Worm (Caenorhabditis elegans) whole organism, young adult: ENCODE measurements around the gene Y57E12AL.6.

Experiments used
- B0336.3 ChIP-seq: fragments of 200-800 bp; sonication (Bioruptor generic); IDR thresholded peaks from 2 replicates; pipeline ENCODE4 v1.3.6; 2022; ENCODE audit warnings: missing genetic modification characterization, missing compliant biosample characterization
- F10E7.11 ChIP-seq: sonication (generic microtip); optimal IDR thresholded peaks from 2 replicates; lab custom pipeline; 2017; ENCODE audit warnings: mild to moderate bottlenecking, missing genetic modification characterization, moderate library complexity, missing compliant biosample characterization
- F23B12.7 ChIP-seq: sonication (generic microtip); optimal IDR thresholded peaks from 2 replicates; lab custom pipeline; 2017; ENCODE audit warnings: missing genetic modification characterization, mild to moderate bottlenecking, missing compliant biosample characterization, antibody characterized with exemption, moderate library complexity; ENCODE audit not compliant: insufficient read depth
- F57C9.4 ChIP-seq: sonication (generic microtip); optimal IDR thresholded peaks from 2 replicates; lab custom pipeline; 2017; ENCODE audit warnings: mild to moderate bottlenecking, missing genetic modification characterization, missing compliant biosample characterization
- K11D2.4 ChIP-seq: fragments of 200-800 bp; sonication (Bioruptor generic); IDR thresholded peaks from 2 replicates; pipeline ENCODE4 v1.3.6; 2022; ENCODE audit warnings: missing genetic modification reagents, missing genetic modification characterization, missing compliant biosample characterization
- K12H6.12 ChIP-seq: fragments of 200-800 bp; sonication (Bioruptor generic); optimal IDR thresholded peaks from 2 replicates; lab custom pipeline; 2018; ENCODE audit warnings: mild to moderate bottlenecking, missing genetic modification characterization, missing compliant biosample characterization
- T26A5.8 ChIP-seq: sonication (generic microtip); optimal IDR thresholded peaks from 2 replicates; lab custom pipeline; 2016; ENCODE audit warnings: missing genetic modification characterization, missing compliant biosample characterization
- Y53F4B.3 ChIP-seq: fragments of 200-800 bp; sonication (Bioruptor generic); IDR thresholded peaks from 2 replicates; pipeline ENCODE4 v1.3.6; 2022; ENCODE audit warnings: missing genetic modification reagents, missing genetic modification characterization, missing compliant biosample characterization
- Y67H2A.10 ChIP-seq: fragments of 200-800 bp; sonication (Bioruptor generic); conservative IDR thresholded peaks from 2 replicates; pipeline ENCODE4 v1.3.6; 2022; ENCODE audit warnings: missing genetic modification reagents, missing genetic modification characterization, missing compliant biosample characterization
- aptf-2 ChIP-seq: fragments of 200-800 bp; sonication (Bioruptor generic); conservative IDR thresholded peaks from 2 replicates; pipeline ENCODE4 v1.3.6; 2022; ENCODE audit warnings: missing genetic modification reagents, missing genetic modification characterization, missing compliant biosample characterization
- aptf-3 ChIP-seq: fragments of 200-800 bp; sonication (Bioruptor generic); IDR thresholded peaks from 2 replicates; pipeline ENCODE4 v1.3.6; 2022; ENCODE audit warnings: missing genetic modification characterization, missing compliant biosample characterization
- cebp-1 ChIP-seq, 2 experiments: fragments of 200-800 bp in 1 of 2; sonication (Bioruptor generic) in 1 of 2; sonication (generic microtip) in 1 of 2; IDR thresholded peaks in 1 of 2; optimal IDR thresholded peaks in 1 of 2; 2 replicates each; pipeline versions ENCODE4 v1.3.6 to Lab custom; 2017 to 2022; ENCODE audit warnings: missing compliant biosample characterization in 2 of 2, missing genetic modification characterization in 2 of 2, mild to moderate bottlenecking in 1 of 2, missing genetic modification reagents in 1 of 2, moderate library complexity in 1 of 2
- ceh-58 ChIP-seq: fragments of 200-800 bp; sonication (Bioruptor generic); IDR thresholded peaks from 2 replicates; pipeline ENCODE4 v1.3.6; 2022; ENCODE audit warnings: missing genetic modification characterization, missing compliant biosample characterization
- ceh-79 ChIP-seq: sonication (generic microtip); optimal IDR thresholded peaks from 2 replicates; lab custom pipeline; 2017; ENCODE audit warnings: mild to moderate bottlenecking, missing genetic modification characterization, missing compliant biosample characterization
- ceh-91 ChIP-seq: fragments of 200-800 bp; sonication (Bioruptor generic); IDR thresholded peaks from 2 replicates; pipeline ENCODE4 v1.3.6; 2022; ENCODE audit warnings: missing genetic modification reagents, missing genetic modification characterization, missing compliant biosample characterization
- dpl-1 ChIP-seq: fragments of 150-350 bp; optimal IDR thresholded peaks from 2 replicates; lab custom pipeline; 2014; ENCODE audit warnings: missing biosample characterization, missing genetic modification reagents, missing genetic modification characterization
- efl-1 ChIP-seq: fragments of 150-350 bp; optimal IDR thresholded peaks from 2 replicates; lab custom pipeline; 2014; ENCODE audit warnings: missing biosample characterization, missing genetic modification reagents, missing genetic modification characterization
- egl-18 ChIP-seq: fragments of 200-800 bp; sonication (Bioruptor generic); IDR thresholded peaks from 2 replicates; pipeline ENCODE4 v1.3.6; 2022; ENCODE audit warnings: missing genetic modification reagents, missing genetic modification characterization, missing compliant biosample characterization
- egrh-3 ChIP-seq: fragments of 200-800 bp; sonication (Bioruptor generic); IDR thresholded peaks from 2 replicates; pipeline ENCODE4 v1.3.6; 2022; ENCODE audit warnings: missing genetic modification reagents, missing genetic modification characterization, missing compliant biosample characterization
- him-1 ChIP-seq: sonication (generic microtip); optimal IDR thresholded peaks from 2 replicates; lab custom pipeline; 2016; ENCODE audit warnings: missing genotype, missing genetic modification reagents, missing genetic modification characterization, missing compliant biosample characterization
- hmg-1.2 ChIP-seq: fragments of 200-800 bp; sonication (Bioruptor generic); IDR thresholded peaks from 2 replicates; pipeline ENCODE4 v1.3.6; 2022; ENCODE audit warnings: missing genetic modification reagents, missing genetic modification characterization, missing compliant biosample characterization
- lin-35 ChIP-seq, 3 experiments: fragments of 150-350 bp in 2 of 3; sonication (generic microtip) in 1 of 3; optimal IDR thresholded peaks; 2 replicates each; lab custom pipeline; 2014 to 2018; ENCODE audit warnings: missing biosample characterization in 3 of 3, missing genetic modification characterization in 3 of 3, missing genetic modification reagents in 3 of 3
- lin-40 ChIP-seq: sonication (generic microtip); optimal IDR thresholded peaks from 2 replicates; lab custom pipeline; 2016; ENCODE audit warnings: missing genetic modification characterization, mild to moderate bottlenecking, missing compliant biosample characterization, missing genotype, missing genetic modification reagents
- lin-54 ChIP-seq: fragments of 200-800 bp; sonication (Bioruptor generic); optimal IDR thresholded peaks from 2 replicates; lab custom pipeline; 2018; ENCODE audit warnings: mild to moderate bottlenecking, missing genetic modification characterization, missing compliant biosample characterization
- lir-1 ChIP-seq: fragments of 200-800 bp; sonication (Bioruptor generic); conservative IDR thresholded peaks from 2 replicates; pipeline ENCODE4 v1.3.6; 2022; ENCODE audit warnings: missing genetic modification reagents, missing genetic modification characterization, missing compliant biosample characterization
- madf-10 ChIP-seq: sonication (generic microtip); optimal IDR thresholded peaks from 2 replicates; lab custom pipeline; 2016; ENCODE audit warnings: mild to moderate bottlenecking, missing genetic modification characterization, missing compliant biosample characterization
- madf-6 ChIP-seq: fragments of 200-800 bp; sonication (Bioruptor generic); IDR thresholded peaks from 2 replicates; pipeline ENCODE4 v1.3.6; 2022; ENCODE audit warnings: missing genetic modification reagents, missing genetic modification characterization, missing compliant biosample characterization
- mcd-1 ChIP-seq: fragments of 200-800 bp; sonication (Bioruptor generic); IDR thresholded peaks from 2 replicates; pipeline ENCODE4 v1.3.6; 2022; ENCODE audit warnings: missing genetic modification reagents, missing genetic modification characterization, missing compliant biosample characterization
- mel-28 ChIP-seq: sonication (generic microtip); optimal IDR thresholded peaks from 2 replicates; lab custom pipeline; 2016; ENCODE audit warnings: borderline replicate concordance, mild to moderate bottlenecking, missing genetic modification characterization, missing compliant biosample characterization
- mxl-1 ChIP-seq: sonication (generic microtip); optimal IDR thresholded peaks from 2 replicates; lab custom pipeline; 2016; ENCODE audit warnings: missing genetic modification characterization, missing compliant biosample characterization
- nhr-179 ChIP-seq: sonication (generic microtip); optimal IDR thresholded peaks from 2 replicates; lab custom pipeline; 2016; ENCODE audit warnings: mild to moderate bottlenecking, missing genetic modification characterization, missing compliant biosample characterization
- rcor-1 ChIP-seq: fragments of 200-800 bp; sonication (Bioruptor generic); IDR thresholded peaks from 2 replicates; pipeline ENCODE4 v1.3.6; 2022; ENCODE audit warnings: missing genetic modification reagents, missing genetic modification characterization, missing compliant biosample characterization
- rec-8 ChIP-seq, 2 experiments: sonication (generic microtip); optimal IDR thresholded peaks; 2 replicates each; lab custom pipeline; 2016; ENCODE audit warnings: mild to moderate bottlenecking in 2 of 2, missing genetic modification characterization in 2 of 2, missing genetic modification reagents in 2 of 2, missing genotype in 2 of 2, missing biosample characterization in 1 of 2, missing compliant biosample characterization in 1 of 2, moderate library complexity in 1 of 2
- snpc-1.3 ChIP-seq: sonication (generic microtip); optimal IDR thresholded peaks from 2 replicates; lab custom pipeline; 2017; ENCODE audit warnings: missing genetic modification characterization, mild to moderate bottlenecking, missing compliant biosample characterization, antibody characterized with exemption, moderate library complexity, missing genotype, missing genetic modification reagents; ENCODE audit not compliant: insufficient read depth
- snpc-3.4 ChIP-seq: sonication (generic microtip); optimal IDR thresholded peaks from 2 replicates; lab custom pipeline; 2017; ENCODE audit warnings: missing genetic modification characterization, mild to moderate bottlenecking, missing compliant biosample characterization, antibody characterized with exemption, moderate library complexity, missing genotype, missing genetic modification reagents
- somi-1 ChIP-seq: fragments of 200-800 bp; sonication (Bioruptor generic); optimal IDR thresholded peaks from 2 replicates; lab custom pipeline; 2018; ENCODE audit warnings: mild to moderate bottlenecking, missing genetic modification characterization, missing compliant biosample characterization
- tbp1 ChIP-seq: fragments of 200-800 bp; sonication (Bioruptor generic); optimal IDR thresholded peaks from 2 replicates; lab custom pipeline; 2018; ENCODE audit warnings: mild to moderate bottlenecking, missing genetic modification characterization, missing compliant biosample characterization
- tbx-9 ChIP-seq: sonication (generic microtip); optimal IDR thresholded peaks from 2 replicates; lab custom pipeline; 2016; ENCODE audit warnings: borderline replicate concordance, missing genetic modification characterization, inconsistent platforms, missing compliant biosample characterization
- unc-130 ChIP-seq: sonication (generic microtip); optimal IDR thresholded peaks from 2 replicates; lab custom pipeline; 2016; ENCODE audit warnings: missing genetic modification reagents, missing genetic modification characterization, missing compliant biosample characterization
- ztf-18 ChIP-seq: sonication (generic microtip); optimal IDR thresholded peaks from 2 replicates; lab custom pipeline; 2016; ENCODE audit warnings: missing genotype, mild to moderate bottlenecking, missing genetic modification characterization, missing compliant biosample characterization
- ztf-22 ChIP-seq: fragments of 200-800 bp; sonication (Bioruptor generic); optimal IDR thresholded peaks from 2 replicates; lab custom pipeline; 2018; ENCODE audit warnings: mild to moderate bottlenecking, missing genetic modification characterization, moderate library complexity, missing compliant biosample characterization

Gene Y57E12AL.6

ce11 chrV:7089217-7089616, 28.9 kb upstream of the Y57E12AL.6 start:
- TF ChIP-seq somi-1 (GFP tag; lab: Kevin White, UChicago) = peak; percentile 70
- TF ChIP-seq hmg-1.2 = no peak
- no peak for TF ChIP-seq cebp-1 (GFP tag; IDR thresholded peaks at IDR 0.05; lab: Robert Waterston, UW)
- TF ChIP-seq cebp-1 (tag; optimal IDR thresholded peaks at IDR 0.05; lab: Kevin White, UChicago) = peak; percentile 16
- TF ChIP-seq lin-40 (tag; lab: Kevin White, UChicago) = peak; percentile 28

ce11 chrV:7087340-7087739, 27.1 kb upstream of the Y57E12AL.6 start:
- TF ChIP-seq mel-28 (no peak), Y53F4B.3 (GFP tag; lab: Robert Waterston, UW) (no peak), ceh-79 (no peak), ceh-58 (GFP tag; lab: Robert Waterston, UW) (no peak), F57C9.4 (tag; lab: Kevin White, UChicago) (no peak), egl-18 (GFP tag; lab: Robert Waterston, UW) (no peak), lir-1 (GFP tag; lab: Robert Waterston, UW) (no peak)

- TF ChIP-seq him-1 (tag; lab: Kevin White, UChicago) = no peak
- no peak for TF ChIP-seq snpc-3.4
- no peak for TF ChIP-seq nhr-179 (tag; lab: Kevin White, UChicago)
- TF ChIP-seq ztf-22 (GFP tag; lab: Kevin White, UChicago) = no peak
- TF ChIP-seq aptf-2 (GFP tag; lab: Robert Waterston, UW) = no peak
These were observed 25.3 kb upstream of the Y57E12AL.6 start, which contains the start of gene VC5.2 for ce11 chrV:7085518-7086104. TSS of gene VC5.2 (plus strand) at chrV:7085956.

- TF ChIP-seq K12H6.12 (tag; lab: Kevin White, UChicago) = peak; percentile 10
- TF ChIP-seq madf-10 (tag; lab: Kevin White, UChicago) = peak; percentile 11
- no peak for TF ChIP-seq rcor-1
- TF ChIP-seq aptf-3 = no peak
- TF ChIP-seq mxl-1 (tag; lab: Kevin White, UChicago) = no peak
- TF ChIP-seq F23B12.7 (tag; lab: Kevin White, UChicago) = peak; percentile 26
- peak; percentile 86 for TF ChIP-seq dpl-1 (GFP tag; lab: Kevin White, UChicago)
- TF ChIP-seq lir-1 (GFP tag; lab: Robert Waterston, UW) = no peak
- TF ChIP-seq snpc-1.3 (tag; lab: Kevin White, UChicago) = no peak
- no peak for TF ChIP-seq T26A5.8 (tag; lab: Kevin White, UChicago)
- no peak for TF ChIP-seq Y67H2A.10 (GFP tag; lab: Robert Waterston, UW)
- TF ChIP-seq B0336.3 = no peak
- peak; percentile 79 for TF ChIP-seq efl-1
- peak; percentile 32 for TF ChIP-seq ztf-18
- TF ChIP-seq him-1 (tag; lab: Kevin White, UChicago) = peak; percentile 9
- TF ChIP-seq unc-130 = peak; percentile 56
- peak in 1 of 2 experiments; percentile 16 for TF ChIP-seq rec-8 (tag; optimal IDR thresholded peaks at IDR 0.05; lab: Kevin White, UChicago)
- TF ChIP-seq tbp1 (GFP tag; lab: Kevin White, UChicago) = peak; percentile 14
- TF ChIP-seq egrh-3 (GFP tag; lab: Robert Waterston, UW) = peak; percentile 6; the same call in 1 of the 2 replicates
- TF ChIP-seq tbx-9 (tag; lab: Kevin White, UChicago) = no peak
- TF ChIP-seq madf-6 (GFP tag; lab: Robert Waterston, UW) = peak; percentile 49
- TF ChIP-seq K11D2.4 (GFP tag; lab: Robert Waterston, UW) = 0 out of 2 replicates have a peak, but pooled peaks have one; percentile 27
- no peak for TF ChIP-seq F10E7.11 (tag; lab: Kevin White, UChicago)
- peak; percentile 99 for TF ChIP-seq lin-54 (GFP tag; lab: Kevin White, UChicago)
- TF ChIP-seq mcd-1 = peak; percentile 66
- TF ChIP-seq cebp-1 (GFP tag; IDR thresholded peaks at IDR 0.05; lab: Robert Waterston, UW) = no peak
- peak; percentile 70 for TF ChIP-seq cebp-1 (tag; optimal IDR thresholded peaks at IDR 0.05; lab: Kevin White, UChicago)
- TF ChIP-seq lin-35 (GFP tag; optimal IDR thresholded peaks at IDR 0.05; lab: Kevin White, UChicago) = peak in 2 of 3 experiments; percentile 45 to 92
- TF ChIP-seq snpc-3.4 = no peak
- TF ChIP-seq ceh-91 (GFP tag; lab: Robert Waterston, UW) = no peak
These were observed 24.4 kb upstream of the Y57E12AL.6 start, which contains the start of gene mys-1 for ce11 chrV:7084612-7085139. TSS of gene mys-1 (minus strand) at chrV:7084662.
